Worm (Caenorhabditis elegans): Measurements from ENCODE around the gene F15B10.3.

The F15B10.3 gene

ce11 chrIV:6556624-6557368 lies 45.7 kb upstream of the F15B10.3 start, which contains the start of gene try-3 (continued):
- TF ChIP-seq sdz-38 (tag; optimal IDR thresholded peaks at IDR 0.05) (no peak), rpc-1 (optimal IDR thresholded peaks at IDR 0.05) (peak; percentile 74), rpc-1 (tag; optimal IDR thresholded peaks at IDR 0.05) (peak; percentile 89), nhr-27 (tag; optimal IDR thresholded peaks at IDR 0.05) (no peak), B0019.2 (GFP tag; conservative IDR thresholded peaks at IDR 0.05) (peak; percentile 50; the same call in 1 of the 2 replicates), unc-130 (GFP tag; optimal IDR thresholded peaks at IDR 0.05) (no peak), nhr-120 (GFP tag; IDR thresholded peaks at IDR 0.05) (no peak), aptf-2 (GFP tag; conservative IDR thresholded peaks at IDR 0.05) (no peak), dpl-1 (GFP tag; optimal IDR thresholded peaks at IDR 0.05) (peak; percentile 15), tbx-9 (tag; optimal IDR thresholded peaks at IDR 0.05; ENCODE audit: borderline replicate concordance) (no peak), sea-2 (GFP tag; IDR thresholded peaks at IDR 0.05) (no peak), F57C9.4 (tag; optimal IDR thresholded peaks at IDR 0.05) (peak; percentile 42), Y67H2A.10 (GFP tag; conservative IDR thresholded peaks at IDR 0.05) (no peak), die-1 (tag; optimal IDR thresholded peaks at IDR 0.05) (peak; percentile 81), ceh-100 (GFP tag; IDR thresholded peaks at IDR 0.05) (peak; percentile 72), egrh-3 (GFP tag; IDR thresholded peaks at IDR 0.05) (peak; percentile 73), F33H1.4 (GFP tag; IDR thresholded peaks at IDR 0.05) (peak; percentile 58), F39B2.1 (GFP tag; IDR thresholded peaks at IDR 0.05) (no peak), C06A6.2 (GFP tag; conservative IDR thresholded peaks at IDR 0.05) (peak; percentile 55; the same call in 1 of the 2 replicates), T26A5.8 (tag; optimal IDR thresholded peaks at IDR 0.05) (no peak), ama-1 (optimal IDR thresholded peaks at IDR 0.05) (no peak), ama-1 (GFP tag; optimal IDR thresholded peaks at IDR 0.05) (peak in 1 of 2 experiments; percentile 61), lin-54 (GFP tag; optimal IDR thresholded peaks at IDR 0.05) (peak; percentile 74), lin-26 (GFP tag; IDR thresholded peaks at IDR 0.05) (peak; percentile 85), rec-8 (tag; optimal IDR thresholded peaks at IDR 0.05) (peak; percentile 18 to 46), F10E7.11 (tag; optimal IDR thresholded peaks at IDR 0.05) (no peak), ceh-91 (GFP tag; IDR thresholded peaks at IDR 0.05) (peak; percentile 47), snpc-1.1 (tag; optimal IDR thresholded peaks at IDR 0.05; ENCODE audit: insufficient read depth) (peak; percentile 50), akir-1 (GFP tag; optimal IDR thresholded peaks at IDR 0.05) (no peak), zim-3 (tag; optimal IDR thresholded peaks at IDR 0.05) (no peak), fkh-3 (tag; optimal IDR thresholded peaks at IDR 0.05) (no peak), hrde-1 (tag; optimal IDR thresholded peaks at IDR 0.05; ENCODE audit: borderline replicate concordance) (no peak), chd-7 (tag; optimal IDR thresholded peaks at IDR 0.05) (peak; percentile 45), hmg-1.2 (GFP tag; IDR thresholded peaks at IDR 0.05) (peak; percentile 70), him-1 (tag; optimal IDR thresholded peaks at IDR 0.05) (peak; percentile 94), hlh-12 (tag; optimal IDR thresholded peaks at IDR 0.05) (no peak), somi-1 (GFP tag; optimal IDR thresholded peaks at IDR 0.05) (peak; percentile 15), let-607 (tag; optimal IDR thresholded peaks at IDR 0.05) (peak in 1 of 2 experiments; percentile 42), F22D6.2 (tag; optimal IDR thresholded peaks at IDR 0.05) (no peak), Y53G8AR.9 (GFP tag; conservative IDR thresholded peaks at IDR 0.05) (peak; percentile 72; the same call in 1 of the 2 replicates), ceh-40 (GFP tag; IDR thresholded peaks at IDR 0.05) (0 out of 2 replicates have a peak, but pooled peaks have one; percentile 44), T07F8.4 (tag; optimal IDR thresholded peaks at IDR 0.05) (peak; percentile 23), rcor-1 (GFP tag; IDR thresholded peaks at IDR 0.05) (peak; percentile 68), Y79H2A.3 (GFP tag; conservative IDR thresholded peaks at IDR 0.05) (peak; percentile 61; the same call in 1 of the 2 replicates), ztf-28 (GFP tag; IDR thresholded peaks at IDR 0.05) (0 out of 2 replicates have a peak, but pooled peaks have one; percentile 48), lir-1 (GFP tag; conservative IDR thresholded peaks at IDR 0.05) (peak; percentile 47; the same call in 1 of the 2 replicates), ekl-4 (GFP tag; IDR thresholded peaks at IDR 0.05) (peak; percentile 71)

All from whole organism, young adult.